Worm (Caenorhabditis elegans): ENCODE measurements around the gene C24H10.4.

DNA sequence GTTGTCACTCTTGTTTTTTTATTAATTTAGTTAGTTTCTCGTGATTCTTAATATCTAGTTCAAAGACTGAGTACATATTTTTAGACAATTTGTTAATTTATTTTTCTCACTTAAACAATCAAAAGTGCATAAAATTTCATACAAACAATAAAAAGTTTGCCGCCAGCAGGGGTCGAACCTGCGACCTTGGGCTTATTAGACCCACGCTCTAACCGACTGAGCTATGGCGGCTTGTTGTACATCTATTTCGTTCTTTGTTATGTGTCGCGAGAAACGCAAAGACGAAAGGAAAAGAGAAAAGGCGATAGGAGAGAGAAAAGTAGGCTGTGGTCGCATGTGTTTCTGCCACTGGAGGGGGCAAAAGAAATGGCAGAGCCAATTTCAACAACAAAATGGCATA lies 26.4 kb upstream of the C24H10.4 start:
- TF ChIP-seq nhr-90 (tag; optimal IDR thresholded peaks at IDR 0.05) (peak; percentile 89), mes-4 (tag; optimal IDR thresholded peaks at IDR 0.05) (peak; percentile 70), zfh-2 (GFP tag; conservative IDR thresholded peaks at IDR 0.05) (0 out of 2 replicates have a peak, but pooled peaks have one; percentile 34), ama-1 (optimal IDR thresholded peaks at IDR 0.05) (no peak), ama-1 (GFP tag; optimal IDR thresholded peaks at IDR 0.05) (peak; percentile 57 to 75), dpff-1 (tag; optimal IDR thresholded peaks at IDR 0.05) (no peak), hmg-20 (GFP tag; IDR thresholded peaks at IDR 0.05) (peak; percentile 64), sdz-38 (tag; optimal IDR thresholded peaks at IDR 0.05) (no peak), ekl-4 (GFP tag; IDR thresholded peaks at IDR 0.05) (peak; percentile 69), nhr-80 (tag; optimal IDR thresholded peaks at IDR 0.05) (peak; percentile 61), F22D6.2 (tag; optimal IDR thresholded peaks at IDR 0.05) (peak; percentile 69)

All from whole organism, young adult.